Worm (Caenorhabditis elegans): Measurements from ENCODE around the gene snt-6.

DNA sequence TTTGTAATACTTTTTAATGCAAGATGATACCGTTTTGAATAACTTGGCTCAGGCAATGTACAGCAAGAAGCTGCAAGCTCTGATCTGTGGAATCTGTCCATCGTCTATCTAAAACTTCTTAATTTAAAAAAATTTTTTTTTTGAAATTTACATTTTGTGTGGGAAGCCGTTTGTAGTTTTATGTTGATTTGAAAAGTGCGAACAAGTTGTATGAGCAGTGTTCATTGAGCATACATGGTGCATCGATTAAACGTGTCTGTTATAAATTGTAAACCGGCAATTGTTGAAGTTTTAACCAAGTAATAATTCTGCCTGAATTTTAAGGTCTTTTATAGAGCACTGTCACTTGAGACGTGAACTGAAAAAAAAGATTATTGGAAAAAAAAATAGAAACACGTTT is 33.5 kb upstream of the snt-6 start, which contains the start of gene Y39F10A.6:
- TF ChIP-seq lin-13 (tag; optimal IDR thresholded peaks at IDR 0.05) (no peak), nhr-28 (tag; optimal IDR thresholded peaks at IDR 0.05) (no peak), snpc-4 (tag; optimal IDR thresholded peaks at IDR 0.05) (no peak), ztf-11 (tag; optimal IDR thresholded peaks at IDR 0.05) (no peak), nhr-76 (tag; optimal IDR thresholded peaks at IDR 0.05) (no peak), sptf-1 (tag; optimal IDR thresholded peaks at IDR 0.05) (no peak), pha-4 (tag; optimal IDR thresholded peaks at IDR 0.05) (no peak)
